Fruit fly (Drosophila melanogaster): ENCODE data around the gene Jhbp15.

The Jhbp15 gene

dm6 chr3R:21017464-21018080, 33.2 kb downstream of the Jhbp15 start, which contains the start of gene Rlip (continued):
- peak; percentile 9 for TF ChIP-seq CG15269 (tag; optimal IDR thresholded peaks at IDR 0.05)
- peak; percentile 90 for TF ChIP-seq scrt (GFP tag; optimal IDR thresholded peaks at IDR 0.05)
- peak in 1 of 2 experiments; percentile 7 for TF ChIP-seq chif (GFP tag; optimal IDR thresholded peaks at IDR 0.05)
- TF ChIP-seq nerfin-2 (GFP tag; IDR thresholded peaks at IDR 0.05; ENCODE audit: partially characterized antibody) = peak; percentile 37; the same call in 1 of the 2 replicates
- no peak for TF ChIP-seq Hey (tag; optimal IDR thresholded peaks at IDR 0.05)
- no peak for TF ChIP-seq org-1 (GFP tag; optimal IDR thresholded peaks at IDR 0.05)
- peak; percentile 38; the same call in 2 of the 3 replicates for TF ChIP-seq ase (GFP tag; IDR thresholded peaks at IDR 0.05)
- TF ChIP-seq row (GFP tag; IDR thresholded peaks at IDR 0.05) = no peak
- TF ChIP-seq CG1602 (GFP tag; optimal IDR thresholded peaks at IDR 0.05) = peak; percentile 15
- TF ChIP-seq CG1529 (GFP tag; optimal IDR thresholded peaks at IDR 0.05) = no peak
- TF ChIP-seq dmrt99B (tag; optimal IDR thresholded peaks at IDR 0.05) = peak; percentile 12
- TF ChIP-seq pzg (GFP tag; optimal IDR thresholded peaks at IDR 0.05) = peak; percentile 77
- peak; percentile 50 for TF ChIP-seq slou (GFP tag; optimal IDR thresholded peaks at IDR 0.05)
- peak; percentile 48 for TF ChIP-seq Abd-B (GFP tag; optimal IDR thresholded peaks at IDR 0.05)
- peak; percentile 25 for TF ChIP-seq pnt (GFP tag; optimal IDR thresholded peaks at IDR 0.05)
- peak; percentile 48 for TF ChIP-seq zen2 (GFP tag; IDR thresholded peaks at IDR 0.05; ENCODE audit: partially characterized antibody)
- TF ChIP-seq CG9817 (tag; optimal IDR thresholded peaks at IDR 0.05) = peak; percentile 47
- 0 out of 3 replicates have a peak, but pooled peaks have one; percentile 41 for TF ChIP-seq CG7963 (GFP tag; IDR thresholded peaks at IDR 0.05; ENCODE audit: partially characterized antibody)
- peak; percentile 45 for TF ChIP-seq bab2 (GFP tag; optimal IDR thresholded peaks at IDR 0.05)
- TF ChIP-seq ranshi (GFP tag; IDR thresholded peaks at IDR 0.05) = peak; percentile 51; the same call in 1 of the 2 replicates
- peak; percentile 38; the same call in 1 of the 3 replicates for TF ChIP-seq sr (GFP tag; IDR thresholded peaks at IDR 0.05)
- TF ChIP-seq Drgx (GFP tag; IDR thresholded peaks at IDR 0.05) = peak; percentile 33; the same call in 1 of the 2 replicates
- TF ChIP-seq CG13624 (GFP tag; optimal IDR thresholded peaks at IDR 0.05) = peak; percentile 72
- TF ChIP-seq CG7839 (tag; optimal IDR thresholded peaks at IDR 0.05) = peak; percentile 56
- peak; percentile 91 for TF ChIP-seq Dref (GFP tag; IDR thresholded peaks at IDR 0.05)
- peak; percentile 40; the same call in 1 of the 2 replicates for TF ChIP-seq Xrp1 (GFP tag; IDR thresholded peaks at IDR 0.05)
- TF ChIP-seq wdn (GFP tag; IDR thresholded peaks at IDR 0.05) = peak; percentile 35; the same call in 1 of the 2 replicates
- no peak for TF ChIP-seq NC2α (GFP tag; optimal IDR thresholded peaks at IDR 0.05)
- TF ChIP-seq insv (GFP tag; optimal IDR thresholded peaks at IDR 0.05) = no peak
- peak; percentile 100 for TF ChIP-seq CG3838 (GFP tag; optimal IDR thresholded peaks at IDR 0.05)
- no peak for TF ChIP-seq CG6683 (GFP tag; optimal IDR thresholded peaks at IDR 0.05)
- no peak for TF ChIP-seq CG11093 (GFP tag; IDR thresholded peaks at IDR 0.05)
- no peak for TF ChIP-seq Optix (GFP tag; IDR thresholded peaks at IDR 0.05)
- peak; percentile 22 for TF ChIP-seq NK7.1 (GFP tag; optimal IDR thresholded peaks at IDR 0.05)
- TF ChIP-seq Usf (GFP tag; optimal IDR thresholded peaks at IDR 0.05) = no peak
- peak; percentile 62 for TF ChIP-seq Scr (GFP tag; IDR thresholded peaks at IDR 0.05; ENCODE audit: partially characterized antibody)
- TF ChIP-seq CG4854 (GFP tag; optimal IDR thresholded peaks at IDR 0.05) = peak; percentile 44
- no peak for TF ChIP-seq maf-S (GFP tag; optimal IDR thresholded peaks at IDR 0.05)
- TF ChIP-seq dan (GFP tag; IDR thresholded peaks at IDR 0.05) = no peak
- TF ChIP-seq lilli (GFP tag; optimal IDR thresholded peaks at IDR 0.05) = peak; percentile 31
- no peak for TF ChIP-seq CG17912 (GFP tag; optimal IDR thresholded peaks at IDR 0.05)
- TF ChIP-seq caup (GFP tag; optimal IDR thresholded peaks at IDR 0.05; ENCODE audit: severe bottlenecking) = peak; percentile 56
- peak; percentile 57 for TF ChIP-seq trem (tag; optimal IDR thresholded peaks at IDR 0.05)
- TF ChIP-seq CG31224 (GFP tag; IDR thresholded peaks at IDR 0.05) = peak; percentile 50
- TF ChIP-seq CG8290 (GFP tag; optimal IDR thresholded peaks at IDR 0.05) = peak; percentile 58
- TF ChIP-seq CG8290 (tag; optimal IDR thresholded peaks at IDR 0.05) = peak in 1 of 2 experiments; percentile 65
- TF ChIP-seq CG8359 (GFP tag; optimal IDR thresholded peaks at IDR 0.05; ENCODE audit: borderline replicate concordance) = no peak
- peak; percentile 24 for TF ChIP-seq CG10209 (GFP tag; optimal IDR thresholded peaks at IDR 0.05)
- peak; percentile 34 for TF ChIP-seq Sox102F (GFP tag; optimal IDR thresholded peaks at IDR 0.05)

Data from whole organism, embryonic.